Fruit fly (Drosophila melanogaster) whole organism, prepupa: Measurements from ENCODE around the gene red.

Experiments
- CG10631 ChIP-seq: fragments of 200-800 bp; sonication (Bioruptor generic); optimal IDR thresholded peaks from 2 replicates; lab custom pipeline; 2016; ENCODE audit warnings: missing biosample characterization, missing genetic modification characterization
- CG11294 ChIP-seq: fragments of 200-800 bp; sonication (Bioruptor generic); IDR thresholded peaks from 2 replicates; pipeline ENCODE4 v1.3.6; 2022; ENCODE audit warnings: missing biosample characterization, missing genetic modification characterization
- CG15336 ChIP-seq: fragments of 200-800 bp; sonication (Bioruptor generic); IDR thresholded peaks from 2 replicates; pipeline ENCODE4 v1.3.6; 2022; ENCODE audit warnings: missing biosample characterization, missing genetic modification characterization
- CG1621 ChIP-seq: fragments of 200-800 bp; sonication (Bioruptor generic); optimal IDR thresholded peaks from 3 replicates; lab custom pipeline; 2018; ENCODE audit warnings: missing biosample characterization, mild to moderate bottlenecking, missing genetic modification characterization
- CG16779 ChIP-seq: fragments of 200-800 bp; sonication (Bioruptor generic); optimal IDR thresholded peaks from 3 replicates; lab custom pipeline; 2017; ENCODE audit warnings: missing biosample characterization, mild to moderate bottlenecking, missing genetic modification characterization
- CG34406 ChIP-seq: fragments of 200-800 bp; sonication (Bioruptor generic); optimal IDR thresholded peaks from 3 replicates; lab custom pipeline; 2016; ENCODE audit warnings: missing biosample characterization, missing genetic modification characterization
- CG4318 ChIP-seq: fragments of 200-800 bp; sonication (Bioruptor generic); optimal IDR thresholded peaks from 3 replicates; lab custom pipeline; 2017; ENCODE audit warnings: missing biosample characterization, mild to moderate bottlenecking, missing genetic modification characterization
- CG6276 ChIP-seq: fragments of 200-800 bp; sonication (Bioruptor generic); optimal IDR thresholded peaks from 2 replicates; lab custom pipeline; 2017; ENCODE audit warnings: missing biosample characterization, mild to moderate bottlenecking, missing genetic modification characterization
- CG6792 ChIP-seq: fragments of 200-800 bp; sonication (Bioruptor generic); optimal IDR thresholded peaks from 3 replicates; lab custom pipeline; 2016; ENCODE audit warnings: missing biosample characterization, missing genetic modification characterization
- CG6808 ChIP-seq: fragments of 200-800 bp; sonication (Bioruptor generic); optimal IDR thresholded peaks from 3 replicates; lab custom pipeline; 2017; ENCODE audit warnings: missing biosample characterization, missing genetic modification characterization, mild to moderate bottlenecking, moderate library complexity, missing genetic modification reagents
- CG6854 ChIP-seq: fragments of 200-800 bp; sonication (Bioruptor generic); optimal IDR thresholded peaks from 2 replicates; lab custom pipeline; 2017; ENCODE audit warnings: missing biosample characterization, mild to moderate bottlenecking, missing genetic modification characterization
- CG7368 ChIP-seq: fragments of 200-800 bp; sonication (Bioruptor generic); optimal IDR thresholded peaks from 3 replicates; lab custom pipeline; 2016; ENCODE audit warnings: missing biosample characterization, missing genetic modification characterization
- CG8632 ChIP-seq: fragments of 200-800 bp; sonication (Bioruptor generic); optimal IDR thresholded peaks from 3 replicates; lab custom pipeline; 2016; ENCODE audit warnings: missing biosample characterization, missing genetic modification characterization
- Eip75B ChIP-seq: fragments of 200-800 bp; sonication (Bioruptor generic); optimal IDR thresholded peaks from 3 replicates; lab custom pipeline; 2016; ENCODE audit warnings: missing biosample characterization, missing genetic modification characterization
- Eip78C ChIP-seq: fragments of 200-800 bp; sonication (Bioruptor generic); peaks from one replicate; lab custom pipeline; 2016; ENCODE audit warnings: missing biosample characterization, missing genetic modification characterization
- Ets96B ChIP-seq: fragments of 200-800 bp; optimal IDR thresholded peaks from 2 replicates; lab custom pipeline; 2019; ENCODE audit warnings: missing biosample characterization, mild to moderate bottlenecking, missing genetic modification characterization, moderate library complexity
- Gug ChIP-seq: fragments of 200-800 bp; sonication (Bioruptor generic); IDR thresholded peaks from 2 replicates; pipeline ENCODE4 v1.3.6; 2022; ENCODE audit warnings: missing biosample characterization, missing genetic modification characterization
- Hr38 ChIP-seq: sonication (Bioruptor generic); optimal IDR thresholded peaks from 2 replicates; lab custom pipeline; 2016; ENCODE audit warnings: missing biosample characterization, missing genetic modification characterization
- Hr39 ChIP-seq: fragments of 200-800 bp; sonication (Bioruptor generic); optimal IDR thresholded peaks from 2 replicates; lab custom pipeline; 2016; ENCODE audit warnings: missing biosample characterization, missing genetic modification characterization
- Lpt ChIP-seq: fragments of 200-800 bp; sonication (Bioruptor generic); optimal IDR thresholded peaks from 3 replicates; lab custom pipeline; 2016; ENCODE audit warnings: missing biosample characterization, missing genetic modification characterization
- Smox ChIP-seq: fragments of 200-800 bp; sonication (Bioruptor generic); optimal IDR thresholded peaks from 3 replicates; lab custom pipeline; 2016; ENCODE audit warnings: missing biosample characterization, missing genetic modification characterization
- Sox102F ChIP-seq: fragments of 200-800 bp; sonication (Bioruptor generic); optimal IDR thresholded peaks from 2 replicates; lab custom pipeline; 2016; ENCODE audit warnings: missing biosample characterization, mild to moderate bottlenecking, missing genetic modification characterization
- Sox15 ChIP-seq: fragments of 200-800 bp; sonication (Bioruptor generic); optimal IDR thresholded peaks from 3 replicates; lab custom pipeline; 2016; ENCODE audit warnings: missing biosample characterization, missing genetic modification characterization
- achi ChIP-seq: fragments of 200-800 bp; sonication (Bioruptor generic); optimal IDR thresholded peaks from 3 replicates; lab custom pipeline; 2016; ENCODE audit warnings: missing biosample characterization, missing genetic modification characterization
- cyc ChIP-seq: fragments of 200-800 bp; sonication (Bioruptor generic); optimal IDR thresholded peaks from 3 replicates; lab custom pipeline; 2016; ENCODE audit warnings: missing biosample characterization, missing genetic modification characterization
- dsx ChIP-seq: fragments of 200-800 bp; optimal IDR thresholded peaks from 3 replicates; lab custom pipeline; 2019; ENCODE audit warnings: missing biosample characterization, mild to moderate bottlenecking, missing genetic modification characterization, moderate library complexity; ENCODE audit not compliant: poor library complexity, severe bottlenecking
- eg ChIP-seq: fragments of 200-800 bp; sonication (Bioruptor generic); IDR thresholded peaks from 3 replicates; pipeline ENCODE4 v1.3.6; 2022; ENCODE audit warnings: missing biosample characterization, missing genetic modification characterization
- esn ChIP-seq: fragments of 200-800 bp; sonication (Bioruptor generic); optimal IDR thresholded peaks from 2 replicates; lab custom pipeline; 2016; ENCODE audit warnings: missing biosample characterization, mild to moderate bottlenecking, missing genetic modification characterization, moderate library complexity
- fd59A ChIP-seq: fragments of 200-800 bp; sonication (Bioruptor generic); optimal IDR thresholded peaks from 2 replicates; lab custom pipeline; 2017; ENCODE audit warnings: missing biosample characterization, mild to moderate bottlenecking, missing genetic modification characterization, missing genetic modification reagents
- fd85E ChIP-seq: fragments of 200-800 bp; sonication (Bioruptor generic); optimal IDR thresholded peaks from 3 replicates; lab custom pipeline; 2016; ENCODE audit warnings: missing biosample characterization, missing genetic modification characterization
- fkh ChIP-seq: fragments of 200-800 bp; sonication (Bioruptor generic); optimal IDR thresholded peaks from 3 replicates; lab custom pipeline; 2017; ENCODE audit warnings: missing biosample characterization, mild to moderate bottlenecking, missing genetic modification characterization, moderate library complexity
- pdm3 ChIP-seq: fragments of 200-800 bp; sonication (Bioruptor generic); optimal IDR thresholded peaks from 3 replicates; lab custom pipeline; 2016; ENCODE audit warnings: missing biosample characterization, missing genetic modification characterization
- salr ChIP-seq, 2 experiments: fragments of 200-800 bp; sonication (Bioruptor generic); optimal IDR thresholded peaks; 3 replicates each; lab custom pipeline; 2016 to 2018; ENCODE audit warnings: missing biosample characterization in 2 of 2, missing genetic modification characterization in 2 of 2, mild to moderate bottlenecking in 1 of 2
- spab ChIP-seq: fragments of 200-800 bp; sonication (Bioruptor generic); optimal IDR thresholded peaks from 2 replicates; lab custom pipeline; 2017; ENCODE audit warnings: missing biosample characterization, mild to moderate bottlenecking, missing genetic modification characterization, missing genetic modification reagents
- ss ChIP-seq, 2 experiments: fragments of 200-800 bp; sonication (Bioruptor generic); optimal IDR thresholded peaks; 2 replicates in 1 of 2; 3 replicates in 1 of 2; lab custom pipeline; 2017 to 2018; ENCODE audit warnings: mild to moderate bottlenecking in 2 of 2, missing biosample characterization in 2 of 2, missing genetic modification characterization in 2 of 2, moderate library complexity in 1 of 2
- svp ChIP-seq: fragments of 200-800 bp; sonication (Bioruptor generic); peaks from one replicate; lab custom pipeline; 2016; ENCODE audit warnings: missing biosample characterization, missing genetic modification characterization
- vri ChIP-seq: fragments of 200-800 bp; sonication (Bioruptor generic); optimal IDR thresholded peaks from 3 replicates; lab custom pipeline; 2016; ENCODE audit warnings: missing biosample characterization, mild to moderate bottlenecking, missing genetic modification characterization

The red gene

dm6 chr3R:14244577-14244976 is 44.3 kb upstream of the red start, which contains the start of gene CG43291:
CG43291 (minus strand) TSS chr3R:14244677.
- no peak for TF ChIP-seq dsx (GFP tag; lab: Kevin White, UChicago)

- no peak for TF ChIP-seq CG15336 (GFP tag; lab: Robert Waterston, UW)
- no peak for TF ChIP-seq CG11294 (GFP tag; lab: Robert Waterston, UW)
- no peak for TF ChIP-seq Hr39 (GFP tag; lab: Kevin White, UChicago)
- TF ChIP-seq CG10631 (GFP tag; lab: Kevin White, UChicago), result no peak
- TF ChIP-seq CG6808 (GFP tag; lab: Kevin White, UChicago), result no peak
- TF ChIP-seq achi (GFP tag; lab: Kevin White, UChicago), result no peak
- no peak for TF ChIP-seq Sox102F
- no peak for TF ChIP-seq Hr38 (GFP tag; lab: Kevin White, UChicago)
- no peak for TF ChIP-seq esn (GFP tag; lab: Kevin White, UChicago)
- no peak for TF ChIP-seq fd59A (GFP tag; lab: Kevin White, UChicago)
- no peak for TF ChIP-seq fd85E (GFP tag; lab: Kevin White, UChicago)
- no peak for TF ChIP-seq spab (GFP tag; lab: Kevin White, UChicago)
- no peak for TF ChIP-seq eg
- no peak for TF ChIP-seq Ets96B (tag; lab: Kevin White, UChicago)
These were observed 43.5 kb upstream of the red start, which contains the start of gene CG9616 for dm6 chr3R:14245371-14245770. CG9616 (minus strand) TSS chr3R:14245471.

dm6 chr3R:14255808-14256207 is 33.1 kb upstream of the red start, which contains the start of gene CG43179:
CG43179 (plus strand) TSS chr3R:14256108.
- TF ChIP-seq svp (GFP tag; lab: Kevin White, UChicago) (peak; percentile 15), Ets96B (tag; lab: Kevin White, UChicago) (no peak), CG8632 (GFP tag; lab: Kevin White, UChicago) (no peak)

dm6 chr3R:14259821-14260220 is 29.1 kb upstream of the red start, which contains the start of gene MetRS-m:
MetRS-m (minus strand) TSS chr3R:14259991.
- no peak for TF ChIP-seq CG16779 (tag; lab: Kevin White, UChicago)
- TF ChIP-seq eg, result no peak
- TF ChIP-seq CG6808 (GFP tag; lab: Kevin White, UChicago), result peak; percentile 99

- TF ChIP-seq salr (GFP tag; optimal IDR thresholded peaks at IDR 0.05; lab: Kevin White, UChicago) (no peak), CG4318 (no peak), vri (GFP tag; lab: Kevin White, UChicago) (no peak), Gug (GFP tag; lab: Robert Waterston, UW) (no peak), Eip75B (no peak), spab (GFP tag; lab: Kevin White, UChicago) (no peak), Sox15 (no peak), Lpt (GFP tag; lab: Kevin White, UChicago) (no peak), CG34406 (GFP tag; lab: Kevin White, UChicago) (no peak)
These were observed 27.8 kb upstream of the red start, which contains the start of gene CG14840 for dm6 chr3R:14261113-14261512. CG14840 (minus strand) TSS chr3R:14261213.

- TF ChIP-seq CG10631 (GFP tag; lab: Kevin White, UChicago) (no peak), CG16779 (tag; lab: Kevin White, UChicago) (no peak), Hr38 (GFP tag; lab: Kevin White, UChicago) (no peak), Gug (GFP tag; lab: Robert Waterston, UW) (no peak), Eip78C (GFP tag; lab: Kevin White, UChicago) (no peak), Smox (GFP tag; lab: Kevin White, UChicago) (no peak), fkh (GFP tag; lab: Kevin White, UChicago) (no peak), CG6854 (GFP tag; lab: Kevin White, UChicago) (no peak), Eip75B (no peak), CG1621 (tag; lab: Kevin White, UChicago) (no peak), cyc (no peak), Sox15 (no peak), pdm3 (no peak), ss (GFP tag; optimal IDR thresholded peaks at IDR 0.05; lab: Kevin White, UChicago) (no peak), CG7368 (GFP tag; lab: Kevin White, UChicago) (no peak), CG6792 (GFP tag; lab: Kevin White, UChicago) (no peak), CG6276 (GFP tag; lab: Kevin White, UChicago) (no peak), fd59A (GFP tag; lab: Kevin White, UChicago) (no peak), esn (GFP tag; lab: Kevin White, UChicago) (no peak), vri (GFP tag; lab: Kevin White, UChicago) (no peak)
These were observed 26.8 kb upstream of the red start, which contains the start of the genes CG14839 and CG14841 for dm6 chr3R:14262087-14262486. CG14839 (plus strand) TSS chr3R:14262387. CG14841 (minus strand) TSS chr3R:14262418.
